Worm (Caenorhabditis elegans) whole organism, L4/young adult: ENCODE measurements around the gene clec-24.

Experiments used
- W03F9.2 ChIP-seq: fragments of 150-350 bp; optimal IDR thresholded peaks from 2 replicates; lab custom pipeline; 2014; ENCODE audit warnings: missing biosample characterization, missing genetic modification characterization
- him-1 ChIP-seq: sonication (generic microtip); optimal IDR thresholded peaks from 2 replicates; lab custom pipeline; 2016; ENCODE audit warnings: missing genotype, missing genetic modification reagents, missing genetic modification characterization, missing compliant biosample characterization

- TF ChIP-seq him-1 (tag; lab: Kevin White, UChicago) = no peak
- TF ChIP-seq W03F9.2 (tag; lab: Kevin White, UChicago) = no peak
Observed at ce11 chrV:16857977-16858479, 3.8 kb upstream of the clec-24 start, which contains the start of the genes clec-31 and clec-22.
